Worm (Caenorhabditis elegans) whole organism, L1 larva: ENCODE results near the gene ani-1.

Source experiments
- C34B4.2 ChIP-seq: sonication (generic microtip); optimal IDR thresholded peaks from 2 replicates; lab custom pipeline; 2017; ENCODE audit warnings: mild to moderate bottlenecking, missing genetic modification characterization, missing compliant biosample characterization
- F16B12.6 ChIP-seq: fragments of 150-350 bp; optimal IDR thresholded peaks from 2 replicates; lab custom pipeline; 2014; ENCODE audit warnings: missing biosample characterization, missing genetic modification characterization
- alr-1 ChIP-seq: fragments of 200-800 bp; sonication (Bioruptor generic); optimal IDR thresholded peaks from 2 replicates; lab custom pipeline; 2018; ENCODE audit warnings: borderline replicate concordance, mild to moderate bottlenecking, missing genetic modification characterization, missing compliant biosample characterization
- aly-2 ChIP-seq: fragments of 150-350 bp; optimal IDR thresholded peaks from 2 replicates; lab custom pipeline; 2014; ENCODE audit warnings: missing biosample characterization, missing genetic modification characterization
- ama-1 ChIP-seq: fragments of 150-350 bp; optimal IDR thresholded peaks from 2 replicates; lab custom pipeline; 2014
- blmp-1 ChIP-seq: fragments of 150-350 bp; optimal IDR thresholded peaks from 2 replicates; lab custom pipeline; 2014; ENCODE audit warnings: missing biosample characterization, missing genetic modification characterization
- ceh-63 ChIP-seq: fragments of 200-800 bp; sonication (Bioruptor generic); optimal IDR thresholded peaks from 2 replicates; lab custom pipeline; 2018; ENCODE audit warnings: mild to moderate bottlenecking, missing genetic modification characterization, missing compliant biosample characterization
- ceh-88 ChIP-seq: fragments of 200-800 bp; sonication (Bioruptor generic); IDR thresholded peaks from 2 replicates; pipeline ENCODE4 v1.3.6; 2022; ENCODE audit warnings: missing genetic modification characterization, missing compliant biosample characterization
- dpl-1 ChIP-seq, 3 experiments: fragments of 150-350 bp in 2 of 3; sonication (generic microtip) in 1 of 3; optimal IDR thresholded peaks; 2 replicates each; lab custom pipeline; 2014 to 2017; ENCODE audit warnings: missing biosample characterization in 3 of 3, missing genetic modification characterization in 3 of 3, missing genetic modification reagents in 3 of 3
- dsc-1 ChIP-seq: sonication (generic microtip); optimal IDR thresholded peaks from 2 replicates; lab custom pipeline; 2016; ENCODE audit warnings: mild to moderate bottlenecking, missing genetic modification characterization, missing compliant biosample characterization
- efl-1 ChIP-seq, 4 experiments: fragments of 150-350 bp; optimal IDR thresholded peaks in 3 of 4; peaks in 1 of 4; 1 replicate in 1 of 4; 2 replicates in 3 of 4; lab custom pipeline; 2014; ENCODE audit warnings: missing biosample characterization in 2 of 4, missing genetic modification characterization in 2 of 4, missing genetic modification reagents in 2 of 4
- efl-3 ChIP-seq: fragments of 200-800 bp; sonication (Bioruptor generic); optimal IDR thresholded peaks from 2 replicates; lab custom pipeline; 2018; ENCODE audit warnings: mild to moderate bottlenecking, missing genetic modification characterization, missing compliant biosample characterization
- hlh-4 ChIP-seq: sonication (generic microtip); optimal IDR thresholded peaks from 2 replicates; lab custom pipeline; 2016; ENCODE audit warnings: mild to moderate bottlenecking, missing genetic modification characterization, missing compliant biosample characterization
- irx-1 ChIP-seq: sonication (generic microtip); optimal IDR thresholded peaks from 2 replicates; lab custom pipeline; 2016; ENCODE audit warnings: missing genetic modification characterization, missing compliant biosample characterization
- jun-1 ChIP-seq: fragments of 150-350 bp; optimal IDR thresholded peaks from 2 replicates; lab custom pipeline; 2014; ENCODE audit warnings: missing biosample characterization, missing genetic modification reagents, missing genetic modification characterization
- lin-13 ChIP-seq: fragments of 150-350 bp; optimal IDR thresholded peaks from 2 replicates; lab custom pipeline; 2014; ENCODE audit warnings: missing biosample characterization, missing genetic modification reagents, missing genetic modification characterization
- lin-14 ChIP-seq: fragments of 200-800 bp; sonication (Bioruptor generic); optimal IDR thresholded peaks from 2 replicates; lab custom pipeline; 2018; ENCODE audit warnings: mild to moderate bottlenecking, missing genetic modification characterization, moderate library complexity, missing compliant biosample characterization
- lin-15B ChIP-seq: fragments of 150-350 bp; sonication (generic microtip); optimal IDR thresholded peaks from 3 replicates; lab custom pipeline; 2014; ENCODE audit warnings: missing biosample characterization, missing genetic modification characterization
- lin-35 ChIP-seq, 2 experiments: fragments of 150-350 bp; optimal IDR thresholded peaks; 2 replicates each; lab custom pipeline; 2014; ENCODE audit warnings: missing biosample characterization in 2 of 2, missing genetic modification characterization in 2 of 2, missing genetic modification reagents in 2 of 2
- lin-39 ChIP-seq: fragments of 150-350 bp; optimal IDR thresholded peaks from 2 replicates; lab custom pipeline; 2014; ENCODE audit warnings: missing biosample characterization, missing genetic modification reagents, missing genetic modification characterization
- lir-3 ChIP-seq: sonication (generic microtip); optimal IDR thresholded peaks from 2 replicates; lab custom pipeline; 2016; ENCODE audit warnings: mild to moderate bottlenecking, missing genetic modification characterization, moderate library complexity, missing compliant biosample characterization; ENCODE audit not compliant: poor library complexity
- lsy-2 ChIP-seq, 2 experiments: fragments of 150-350 bp; optimal IDR thresholded peaks; 2 replicates each; lab custom pipeline; 2014; ENCODE audit warnings: missing biosample characterization in 2 of 2, missing genetic modification characterization in 2 of 2
- mab-9 ChIP-seq: fragments of 200-800 bp; sonication (Bioruptor generic); IDR thresholded peaks from 2 replicates; pipeline ENCODE4 v1.3.6; 2022; ENCODE audit warnings: missing genetic modification reagents, missing genetic modification characterization, missing compliant biosample characterization
- mdl-1 ChIP-seq, 2 experiments: fragments of 150-350 bp; optimal IDR thresholded peaks; 2 replicates each; lab custom pipeline; 2014 to 2017; ENCODE audit warnings: missing biosample characterization in 2 of 2, missing genetic modification characterization in 2 of 2, inconsistent platforms in 1 of 2
- mep-1 ChIP-seq: fragments of 150-350 bp; optimal IDR thresholded peaks from 2 replicates; lab custom pipeline; 2014; ENCODE audit warnings: missing biosample characterization, missing genetic modification characterization
- nhr-11 ChIP-seq: fragments of 150-350 bp; optimal IDR thresholded peaks from 2 replicates; lab custom pipeline; 2014; ENCODE audit warnings: missing biosample characterization, missing genetic modification characterization
- nhr-20 ChIP-seq: sonication (generic microtip); optimal IDR thresholded peaks from 2 replicates; lab custom pipeline; 2016; ENCODE audit warnings: mild to moderate bottlenecking, missing genetic modification characterization, missing compliant biosample characterization
- nhr-71 ChIP-seq: sonication (generic microtip); optimal IDR thresholded peaks from 2 replicates; lab custom pipeline; 2016; ENCODE audit warnings: mild to moderate bottlenecking, missing genetic modification characterization, moderate library complexity, missing compliant biosample characterization
- nhr-77 ChIP-seq: fragments of 150-350 bp; optimal IDR thresholded peaks from 2 replicates; lab custom pipeline; 2014; ENCODE audit warnings: missing biosample characterization, missing genetic modification characterization
- nhr-84 ChIP-seq: sonication (generic microtip); optimal IDR thresholded peaks from 2 replicates; lab custom pipeline; 2017; ENCODE audit warnings: missing biosample characterization, missing genetic modification characterization
- nhr-85 ChIP-seq: sonication (generic microtip); peaks from one replicate; lab custom pipeline; 2016; ENCODE audit warnings: missing genetic modification characterization, inconsistent platforms, missing compliant biosample characterization
- pag-3 ChIP-seq: sonication (generic microtip); optimal IDR thresholded peaks from 2 replicates; lab custom pipeline; 2017; ENCODE audit warnings: missing genetic modification characterization, mild to moderate bottlenecking, missing compliant biosample characterization, antibody characterized with exemption, borderline replicate concordance; ENCODE audit not compliant: insufficient read depth
- rnt-1 ChIP-seq: sonication (generic microtip); optimal IDR thresholded peaks from 2 replicates; lab custom pipeline; 2016; ENCODE audit warnings: mild to moderate bottlenecking, missing genetic modification characterization, moderate library complexity, missing compliant biosample characterization
- snpc-4 ChIP-seq: fragments of 150-350 bp; optimal IDR thresholded peaks from 2 replicates; lab custom pipeline; 2014; ENCODE audit warnings: missing biosample characterization, missing genetic modification characterization
- sox-4 ChIP-seq: sonication (generic microtip); optimal IDR thresholded peaks from 2 replicates; lab custom pipeline; 2016; ENCODE audit warnings: missing genetic modification characterization, missing compliant biosample characterization
- unc-130 ChIP-seq: fragments of 150-350 bp; optimal IDR thresholded peaks from 2 replicates; lab custom pipeline; 2017; ENCODE audit warnings: missing biosample characterization, missing genetic modification characterization, inconsistent platforms
- unc-62 ChIP-seq: fragments of 150-350 bp; optimal IDR thresholded peaks from 2 replicates; lab custom pipeline; 2014; ENCODE audit warnings: missing biosample characterization, missing genetic modification reagents, missing genetic modification characterization
- unc-98 ChIP-seq: fragments of 200-800 bp; sonication (Bioruptor generic); IDR thresholded peaks from 2 replicates; pipeline ENCODE4 v1.3.6; 2022; ENCODE audit warnings: missing genetic modification characterization, missing compliant biosample characterization
- vab-15 ChIP-seq: sonication (generic microtip); optimal IDR thresholded peaks from 2 replicates; lab custom pipeline; 2017; ENCODE audit warnings: missing genotype, mild to moderate bottlenecking, missing genetic modification characterization, missing compliant biosample characterization
- zip-4 ChIP-seq: fragments of 200-800 bp; sonication (Bioruptor generic); optimal IDR thresholded peaks from 2 replicates; lab custom pipeline; 2018; ENCODE audit warnings: mild to moderate bottlenecking, missing genetic modification characterization, moderate library complexity, missing compliant biosample characterization
- ztf-11 ChIP-seq, 2 experiments: sonication (generic microtip); optimal IDR thresholded peaks; 2 replicates each; lab custom pipeline; 2016 to 2017; ENCODE audit warnings: missing genetic modification characterization in 2 of 2, missing biosample characterization in 1 of 2, missing compliant biosample characterization in 1 of 2

ani-1 gene

DNA sequence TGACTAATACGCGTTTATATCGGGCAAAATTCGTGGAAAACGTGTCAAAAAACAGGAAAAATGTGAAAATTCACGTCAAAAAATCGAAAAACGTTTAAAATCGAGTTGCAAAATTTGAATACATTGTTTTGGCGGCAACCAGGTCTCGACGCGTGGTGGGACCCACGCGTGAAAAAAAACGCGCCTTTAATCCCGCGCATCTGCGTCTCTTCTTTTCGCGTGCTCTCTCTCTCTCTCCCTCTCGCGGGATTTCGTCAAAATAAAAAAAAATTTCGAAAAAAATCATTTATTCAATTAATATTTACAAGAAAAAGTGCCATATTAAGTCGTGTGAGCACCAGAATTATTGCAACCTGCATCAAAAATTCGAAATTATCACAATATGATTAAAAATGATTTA is at the start of gene ani-1 (continued):
- TF ChIP-seq zip-4 (GFP tag; lab: Kevin White, UChicago) (no peak), snpc-4 (tag; lab: Kevin White, UChicago) (no peak), jun-1 (tag; lab: Kevin White, UChicago) (no peak), lir-3 (tag; lab: Kevin White, UChicago) (no peak), mdl-1 (tag; optimal IDR thresholded peaks at IDR 0.05; lab: Kevin White, UChicago) (peak in 1 of 2 experiments; percentile 46), ama-1 (peak; percentile 76), nhr-84 (tag; lab: Kevin White, UChicago) (no peak), unc-130 (tag; lab: Kevin White, UChicago) (peak; percentile 75), aly-2 (tag; lab: Kevin White, UChicago) (no peak), efl-3 (GFP tag; lab: Kevin White, UChicago) (no peak), pag-3 (no peak), lin-15B (tag; lab: Kevin White, UChicago) (peak; percentile 65), nhr-71 (tag; lab: Kevin White, UChicago) (peak; percentile 79), lin-14 (GFP tag; lab: Kevin White, UChicago) (peak; percentile 70), lin-39 (tag; lab: Kevin White, UChicago) (peak; percentile 67), ceh-88 (peak; percentile 34; the same call in 1 of the 2 replicates), lin-13 (GFP tag; lab: Kevin White, UChicago) (peak; percentile 72), C34B4.2 (tag; lab: Kevin White, UChicago) (no peak), nhr-77 (tag; lab: Kevin White, UChicago) (peak; percentile 43), ztf-11 (tag; optimal IDR thresholded peaks at IDR 0.05; lab: Kevin White, UChicago) (peak in 1 of 2 experiments; percentile 17), alr-1 (tag; lab: Kevin White, UChicago) (no peak), nhr-11 (tag; lab: Kevin White, UChicago) (no peak), ceh-63 (no peak), blmp-1 (tag; lab: Kevin White, UChicago) (no peak), nhr-85 (peak; percentile 84), nhr-20 (tag; lab: Kevin White, UChicago) (peak; percentile 58), vab-15 (tag; lab: Kevin White, UChicago) (no peak), irx-1 (tag; lab: Kevin White, UChicago) (peak; percentile 36), unc-62 (GFP tag; lab: Kevin White, UChicago) (no peak), rnt-1 (tag; lab: Kevin White, UChicago) (peak; percentile 66), dpl-1 (GFP tag; optimal IDR thresholded peaks at IDR 0.05; lab: Kevin White, UChicago) (peak; percentile 88 to 92 (median 90))

DNA sequence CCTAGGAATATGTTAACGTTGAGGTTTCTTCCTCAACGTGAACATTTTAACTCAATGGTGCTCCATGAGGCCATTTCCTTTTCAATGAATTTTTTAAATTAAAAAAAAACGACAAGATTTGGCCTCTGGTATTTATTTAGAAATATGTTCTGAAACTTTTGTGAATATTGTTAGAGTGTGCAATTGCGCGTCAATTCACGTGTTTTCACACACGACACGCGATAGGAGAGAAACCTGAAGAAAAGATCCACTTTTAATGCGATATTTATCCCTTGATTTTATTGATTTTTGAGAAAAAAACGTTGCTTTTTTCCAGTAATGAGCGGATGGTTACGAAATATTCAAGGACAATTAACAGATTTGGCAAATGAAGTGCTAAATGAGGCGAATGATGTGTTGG is 46.1 kb upstream of the ani-1 start, which contains the start of gene sql-1:
Gene sql-1 (plus strand): TSS at position 313 of the 400 bp plus-strand sequence.
- TF ChIP-seq lsy-2 (tag; optimal IDR thresholded peaks at IDR 0.05; lab: Kevin White, UChicago) (peak; percentile 19 to 47), hlh-4 (tag; lab: Kevin White, UChicago) (no peak), lin-35 (GFP tag; optimal IDR thresholded peaks at IDR 0.05; lab: Kevin White, UChicago) (peak; percentile 25 to 35), F16B12.6 (tag; lab: Kevin White, UChicago) (peak; percentile 79), sox-4 (no peak), unc-98 (GFP tag; lab: Robert Waterston, UW) (no peak), unc-130 (tag; lab: Kevin White, UChicago) (peak; percentile 7), mab-9 (no peak), dpl-1 (GFP tag; optimal IDR thresholded peaks at IDR 0.05; lab: Kevin White, UChicago) (peak in 1 of 3 experiments; percentile 58), mep-1 (tag; lab: Kevin White, UChicago) (peak; percentile 59), efl-3 (GFP tag; lab: Kevin White, UChicago) (no peak), nhr-20 (tag; lab: Kevin White, UChicago) (no peak), nhr-84 (tag; lab: Kevin White, UChicago) (no peak), blmp-1 (tag; lab: Kevin White, UChicago) (peak; percentile 56), dsc-1 (tag; lab: Kevin White, UChicago) (peak; percentile 5), efl-1 (optimal IDR thresholded peaks at IDR 0.05; lab: Kevin White, UChicago) (peak; percentile 33 to 44), efl-1 (GFP tag; optimal IDR thresholded peaks at IDR 0.05 in 1 of 2; lab: Kevin White, UChicago) (peak; percentile 46 to 79)
